Fruit fly (Drosophila melanogaster) whole organism, embryonic: ENCODE data around the gene Cyp4g15.

Experiments
- Bgb ChIP-seq: fragments of 200-800 bp; sonication (Bioruptor generic); IDR thresholded peaks from 2 replicates; pipeline ENCODE4 v1.3.6; 2022; ENCODE audit warnings: missing biosample characterization, missing genetic modification characterization; ENCODE audit not compliant: partially characterized antibody
- CG10321 ChIP-seq: fragments of 200-800 bp; sonication (Bioruptor generic); IDR thresholded peaks from 2 replicates; pipeline ENCODE4 v1.3.6; 2022; ENCODE audit warnings: missing biosample characterization, missing genetic modification characterization
- CG10431 ChIP-seq: fragments of 200-800 bp; sonication (Bioruptor generic); optimal IDR thresholded peaks from 3 replicates; lab custom pipeline; 2018; ENCODE audit warnings: missing biosample characterization, mild to moderate bottlenecking, missing genetic modification characterization
- CG10654 ChIP-seq: fragments of 200-800 bp; sonication (Bioruptor generic); optimal IDR thresholded peaks from 2 replicates; lab custom pipeline; 2016; ENCODE audit warnings: missing biosample characterization, missing genetic modification characterization
- CG10979 ChIP-seq: fragments of 200-800 bp; sonication (Bioruptor generic); optimal IDR thresholded peaks from 2 replicates; lab custom pipeline; 2018; ENCODE audit warnings: missing biosample characterization, mild to moderate bottlenecking, missing genetic modification characterization, moderate library complexity
- CG11723 ChIP-seq: fragments of 200-800 bp; sonication (Bioruptor generic); optimal IDR thresholded peaks from 2 replicates; lab custom pipeline; 2017; ENCODE audit warnings: missing biosample characterization, mild to moderate bottlenecking, missing genetic modification characterization
- CG12104 ChIP-seq: fragments of 200-800 bp; sonication (Bioruptor generic); optimal IDR thresholded peaks from 3 replicates; lab custom pipeline; 2016; ENCODE audit warnings: missing biosample characterization, missing genetic modification characterization
- CG15073 ChIP-seq: fragments of 200-800 bp; sonication (Bioruptor generic); optimal IDR thresholded peaks from 2 replicates; lab custom pipeline; 2016; ENCODE audit warnings: missing biosample characterization, missing genetic modification characterization
- CG15514 ChIP-seq: fragments of 200-800 bp; sonication (Bioruptor generic); optimal IDR thresholded peaks from 3 replicates; lab custom pipeline; 2017; ENCODE audit warnings: missing biosample characterization, missing genetic modification characterization, mild to moderate bottlenecking, moderate library complexity, missing genetic modification reagents
- CG17359 ChIP-seq: fragments of 200-800 bp; sonication (Bioruptor generic); optimal IDR thresholded peaks from 3 replicates; lab custom pipeline; 2018; ENCODE audit warnings: missing biosample characterization, mild to moderate bottlenecking, missing genetic modification characterization, moderate library complexity
- CG31441 ChIP-seq: fragments of 200-800 bp; sonication (Bioruptor generic); IDR thresholded peaks from 2 replicates; pipeline ENCODE4 v1.3.6; 2022; ENCODE audit warnings: missing biosample characterization, missing genetic modification characterization
- CG3281 ChIP-seq: fragments of 200-800 bp; sonication (Bioruptor generic); optimal IDR thresholded peaks from 3 replicates; lab custom pipeline; 2017; ENCODE audit warnings: missing biosample characterization, mild to moderate bottlenecking, missing genetic modification characterization
- CG4707 ChIP-seq: fragments of 200-800 bp; sonication (Bioruptor generic); optimal IDR thresholded peaks from 2 replicates; lab custom pipeline; 2018; ENCODE audit warnings: missing biosample characterization, mild to moderate bottlenecking, missing genetic modification characterization, moderate library complexity
- CG5953 ChIP-seq: fragments of 200-800 bp; sonication (Bioruptor generic); IDR thresholded peaks from 2 replicates; pipeline ENCODE4 v1.3.6; 2022; ENCODE audit warnings: missing biosample characterization, missing genetic modification characterization
- CG6765 ChIP-seq: fragments of 200-800 bp; sonication (Bioruptor generic); optimal IDR thresholded peaks from 3 replicates; lab custom pipeline; 2017; ENCODE audit warnings: missing biosample characterization, mild to moderate bottlenecking, missing genetic modification characterization
- CG6854 ChIP-seq: fragments of 200-800 bp; sonication (Bioruptor generic); optimal IDR thresholded peaks from 3 replicates; lab custom pipeline; 2017; ENCODE audit warnings: missing biosample characterization, mild to moderate bottlenecking, missing genetic modification characterization
- CG7928 ChIP-seq: fragments of 200-800 bp; sonication (Bioruptor generic); optimal IDR thresholded peaks from 2 replicates; lab custom pipeline; 2017; ENCODE audit warnings: missing biosample characterization, mild to moderate bottlenecking, missing genetic modification characterization
- Dek ChIP-seq: fragments of 200-800 bp; sonication (Bioruptor generic); optimal IDR thresholded peaks from 3 replicates; lab custom pipeline; 2019; ENCODE audit warnings: missing biosample characterization, mild to moderate bottlenecking, missing genetic modification characterization, moderate library complexity
- GATAe ChIP-seq: fragments of 200-800 bp; sonication (Bioruptor generic); conservative IDR thresholded peaks from 2 replicates; pipeline ENCODE4 v1.3.6; 2022; ENCODE audit warnings: missing biosample characterization, missing genetic modification characterization
- Gug ChIP-seq: fragments of 200-800 bp; sonication (Bioruptor generic); IDR thresholded peaks from 4 replicates; pipeline ENCODE4 v1.3.6; 2022; ENCODE audit warnings: missing biosample characterization, missing genetic modification characterization
- H15 ChIP-seq: fragments of 200-800 bp; sonication (Bioruptor generic); IDR thresholded peaks from 3 replicates; pipeline ENCODE4 v1.3.6; 2022; ENCODE audit warnings: missing biosample characterization, missing genetic modification characterization
- HLH54F ChIP-seq: fragments of 200-800 bp; sonication (Bioruptor generic); optimal IDR thresholded peaks from 3 replicates; lab custom pipeline; 2016; ENCODE audit warnings: missing biosample characterization, missing genetic modification characterization
- Hmr ChIP-seq: fragments of 200-800 bp; sonication (Bioruptor generic); optimal IDR thresholded peaks from 3 replicates; lab custom pipeline; 2017; ENCODE audit warnings: mild to moderate bottlenecking, missing biosample characterization, missing genetic modification reagents, missing genetic modification characterization
- Meics ChIP-seq: fragments of 200-800 bp; sonication (Bioruptor generic); optimal IDR thresholded peaks from 2 replicates; lab custom pipeline; 2017; ENCODE audit warnings: missing biosample characterization, mild to moderate bottlenecking, missing genetic modification characterization
- Nf-YA ChIP-seq: fragments of 200-800 bp; sonication (Bioruptor generic); IDR thresholded peaks from 2 replicates; pipeline ENCODE4 v1.3.6; 2022; ENCODE audit warnings: missing biosample characterization, missing genetic modification characterization
- Optix ChIP-seq: fragments of 200-800 bp; sonication (Bioruptor generic); IDR thresholded peaks from 3 replicates; pipeline ENCODE4 v1.3.6; 2022; ENCODE audit warnings: missing biosample characterization, missing genetic modification characterization
- Ravus ChIP-seq: fragments of 200-800 bp; sonication (Bioruptor generic); IDR thresholded peaks from 2 replicates; pipeline ENCODE4 v1.3.6; 2022; ENCODE audit warnings: missing biosample characterization, missing genetic modification characterization
- Sox100B ChIP-seq: fragments of 200-800 bp; sonication (Bioruptor generic); optimal IDR thresholded peaks from 3 replicates; lab custom pipeline; 2018; ENCODE audit warnings: missing biosample characterization, mild to moderate bottlenecking, missing genetic modification characterization
- Ssrp ChIP-seq: fragments of 200-800 bp; sonication (Bioruptor generic); optimal IDR thresholded peaks from 2 replicates; lab custom pipeline; 2018; ENCODE audit warnings: missing biosample characterization, mild to moderate bottlenecking, missing genetic modification characterization, moderate library complexity
- aop ChIP-seq: fragments of 200-800 bp; sonication (Bioruptor generic); IDR thresholded peaks from 2 replicates; pipeline ENCODE4 v1.3.6; 2022; ENCODE audit warnings: missing biosample characterization, missing genetic modification characterization
- ash1 ChIP-seq: fragments of 200-800 bp; sonication (Bioruptor generic); optimal IDR thresholded peaks from 2 replicates; lab custom pipeline; 2018; ENCODE audit warnings: missing biosample characterization, mild to moderate bottlenecking, missing genetic modification characterization
- bowl ChIP-seq: fragments of 200-800 bp; sonication (Bioruptor generic); IDR thresholded peaks from 2 replicates; pipeline ENCODE4 v1.3.6; 2022; ENCODE audit warnings: missing biosample characterization, missing genetic modification characterization
- corto ChIP-seq: fragments of 200-800 bp; sonication (Bioruptor generic); optimal IDR thresholded peaks from 2 replicates; lab custom pipeline; 2016; ENCODE audit warnings: missing biosample characterization, mild to moderate bottlenecking, missing genetic modification characterization, moderate library complexity
- crp ChIP-seq, 2 experiments: fragments of 200-800 bp; sonication (Bioruptor generic); optimal IDR thresholded peaks; 2 replicates in 1 of 2; 3 replicates in 1 of 2; lab custom pipeline; 2017; ENCODE audit warnings: missing biosample characterization in 2 of 2, missing genetic modification characterization in 2 of 2, mild to moderate bottlenecking in 1 of 2, moderate library complexity in 1 of 2
- dmrt99B ChIP-seq: fragments of 200-800 bp; sonication (Bioruptor generic); optimal IDR thresholded peaks from 2 replicates; lab custom pipeline; 2018; ENCODE audit warnings: missing biosample characterization, mild to moderate bottlenecking, missing genetic modification characterization, moderate library complexity
- dysf ChIP-seq: fragments of 200-800 bp; sonication (Bioruptor generic); IDR thresholded peaks from 3 replicates; pipeline ENCODE4 v1.3.6; 2022; ENCODE audit warnings: missing biosample characterization, missing genetic modification characterization
- eve ChIP-seq, 2 experiments: fragments of >200 bp; optimal IDR thresholded peaks; 2 replicates each; lab custom pipeline; 2017; ENCODE audit warnings: missing biosample characterization in 2 of 2, missing genetic modification characterization in 2 of 2
- fd3F ChIP-seq: fragments of 200-800 bp; sonication (Bioruptor generic); optimal IDR thresholded peaks from 2 replicates; lab custom pipeline; 2018; ENCODE audit warnings: missing biosample characterization, mild to moderate bottlenecking, missing genetic modification characterization, moderate library complexity
- fd64A ChIP-seq: fragments of 200-800 bp; sonication (Bioruptor generic); optimal IDR thresholded peaks from 3 replicates; lab custom pipeline; 2018; ENCODE audit warnings: missing biosample characterization, mild to moderate bottlenecking, missing genetic modification characterization
- fu2 ChIP-seq: fragments of 200-800 bp; sonication (Bioruptor generic); optimal IDR thresholded peaks from 2 replicates; lab custom pipeline; 2016; ENCODE audit warnings: missing biosample characterization, missing genetic modification characterization
- pfk ChIP-seq: fragments of 200-800 bp; sonication (Bioruptor generic); optimal IDR thresholded peaks from 2 replicates; lab custom pipeline; 2018; ENCODE audit warnings: missing biosample characterization, mild to moderate bottlenecking, missing genetic modification characterization, moderate library complexity
- phol ChIP-seq: fragments of 200-800 bp; sonication (Bioruptor generic); optimal IDR thresholded peaks from 3 replicates; lab custom pipeline; 2018; ENCODE audit warnings: missing biosample characterization, mild to moderate bottlenecking, missing genetic modification characterization, moderate library complexity
- sens-2 ChIP-seq: fragments of 200-800 bp; sonication (Bioruptor generic); IDR thresholded peaks from 2 replicates; pipeline ENCODE4 v1.3.6; 2022; ENCODE audit warnings: missing biosample characterization, missing genetic modification characterization
- sna ChIP-seq: fragments of 200-800 bp; sonication (Bioruptor generic); IDR thresholded peaks from 2 replicates; pipeline ENCODE4 v1.3.6; 2022; ENCODE audit warnings: missing biosample characterization, missing genetic modification characterization; ENCODE audit not compliant: partially characterized antibody
- stc ChIP-seq: fragments of 200-800 bp; sonication (Bioruptor generic); IDR thresholded peaks from 2 replicates; pipeline ENCODE4 v1.3.6; 2022; ENCODE audit warnings: missing biosample characterization, missing genetic modification characterization
- stwl ChIP-seq: fragments of 200-800 bp; sonication (Bioruptor generic); optimal IDR thresholded peaks from 3 replicates; lab custom pipeline; 2018; ENCODE audit warnings: missing biosample characterization, mild to moderate bottlenecking, missing genetic modification characterization, moderate library complexity
- tap ChIP-seq: fragments of 200-800 bp; optimal IDR thresholded peaks from 3 replicates; lab custom pipeline; 2019; ENCODE audit warnings: missing biosample characterization, mild to moderate bottlenecking, missing genetic modification characterization, moderate library complexity
- yki ChIP-seq: fragments of >200 bp; optimal IDR thresholded peaks from 3 replicates; lab custom pipeline; 2018
- zfh1 ChIP-seq: fragments of 200-800 bp; sonication (Bioruptor generic); IDR thresholded peaks from 3 replicates; pipeline ENCODE4 v1.3.6; 2022; ENCODE audit warnings: missing biosample characterization, missing genetic modification characterization
- zfh2 ChIP-seq: fragments of 200-800 bp; sonication (Bioruptor generic); optimal IDR thresholded peaks from 2 replicates; lab custom pipeline; 2016; ENCODE audit warnings: missing biosample characterization, missing genetic modification characterization

The Cyp4g15 gene

DNA sequence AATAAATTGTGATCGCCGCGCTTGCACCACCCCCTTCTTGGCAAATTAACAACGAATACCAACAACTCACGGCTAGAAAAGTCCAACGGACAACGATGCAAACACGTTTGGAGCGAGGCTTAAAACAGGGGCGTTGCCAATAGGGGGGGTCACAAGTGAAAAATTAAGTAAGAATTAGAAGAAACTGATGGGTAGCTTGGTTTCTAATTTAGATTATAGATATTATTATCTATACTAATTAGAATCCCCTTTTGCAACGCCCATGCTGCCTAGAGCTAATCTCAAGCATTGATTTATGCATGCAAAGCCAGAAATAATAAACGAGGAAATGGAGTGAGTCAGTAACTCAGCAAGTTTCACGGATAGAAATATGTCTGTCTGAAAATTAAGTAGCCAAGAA is 41.6 kb downstream of the Cyp4g15 start:
- TF ChIP-seq Ravus (GFP tag; lab: Robert Waterston, UW) (peak; percentile 40; the same call in 1 of the 2 replicates), phol (peak; percentile 61), fu2 (GFP tag; lab: Kevin White, UChicago) (no peak), Meics (GFP tag; lab: Kevin White, UChicago) (peak; percentile 82), GATAe (GFP tag; lab: Robert Waterston, UW) (no peak), Hmr (peak; percentile 71), dysf (peak; percentile 90; the same call in 2 of the 3 replicates), zfh1 (GFP tag; lab: Robert Waterston, UW) (peak; percentile 70; the same call in 2 of the 3 replicates), CG6854 (GFP tag; lab: Kevin White, UChicago) (peak; percentile 59), H15 (GFP tag; lab: Robert Waterston, UW) (peak; percentile 73), CG31441 (GFP tag; lab: Robert Waterston, UW) (peak; percentile 70), sna (GFP tag; lab: Robert Waterston, UW) (no peak), sens-2 (peak; percentile 74; the same call in 1 of the 2 replicates), CG10321 (GFP tag; lab: Robert Waterston, UW) (peak; percentile 45; the same call in 1 of the 2 replicates), CG15073 (GFP tag; lab: Kevin White, UChicago) (no peak), bowl (GFP tag; lab: Robert Waterston, UW) (peak; percentile 69), CG5953 (peak; percentile 67), CG10979 (tag; lab: Kevin White, UChicago) (peak; percentile 60), fd64A (peak; percentile 5), CG15514 (GFP tag; lab: Kevin White, UChicago) (peak; percentile 67), stwl (tag; lab: Kevin White, UChicago) (no peak), CG4707 (GFP tag; lab: Kevin White, UChicago) (peak; percentile 6), CG17359 (peak; percentile 78), Ssrp (peak; percentile 64), crp (GFP tag; optimal IDR thresholded peaks at IDR 0.05; lab: Kevin White, UChicago) (no peak), aop (GFP tag; lab: Robert Waterston, UW) (peak; percentile 69; the same call in 1 of the 2 replicates), CG10431 (GFP tag; lab: Kevin White, UChicago) (no peak), CG6765 (peak; percentile 55), Nf-YA (GFP tag; lab: Robert Waterston, UW) (peak; percentile 59), Gug (GFP tag; lab: Robert Waterston, UW) (peak; percentile 74; the same call in 3 of the 4 replicates), Optix (GFP tag; lab: Robert Waterston, UW) (peak; percentile 70; the same call in 2 of the 3 replicates), dmrt99B (tag; lab: Kevin White, UChicago) (peak; percentile 78), corto (GFP tag; lab: Kevin White, UChicago) (no peak), CG3281 (GFP tag; lab: Kevin White, UChicago) (peak; percentile 74), zfh2 (peak; percentile 57), CG11723 (GFP tag; lab: Kevin White, UChicago) (peak; percentile 17), stc (GFP tag; lab: Robert Waterston, UW) (peak; percentile 74), pfk (GFP tag; lab: Kevin White, UChicago) (no peak), eve (GFP tag; optimal IDR thresholded peaks at IDR 0.05; lab: Kevin White, UChicago) (peak in 1 of 2 experiments; percentile 73), HLH54F (GFP tag; lab: Kevin White, UChicago) (peak; percentile 32), CG7928 (GFP tag; lab: Kevin White, UChicago) (no peak), tap (tag; lab: Kevin White, UChicago) (peak; percentile 62), Dek (tag; lab: Kevin White, UChicago) (peak; percentile 71), CG10654 (GFP tag; lab: Kevin White, UChicago) (peak; percentile 36), yki (lab: Kevin White, UChicago) (no peak), fd3F (GFP tag; lab: Kevin White, UChicago) (peak; percentile 77), Bgb (GFP tag; lab: Robert Waterston, UW) (no peak), Sox100B (peak; percentile 55), CG12104 (GFP tag; lab: Kevin White, UChicago) (peak; percentile 42), ash1 (GFP tag; lab: Kevin White, UChicago) (no peak)
